Fruit fly (Drosophila melanogaster): ENCODE measurements around the gene CG9663.

Gene CG9663

DNA sequence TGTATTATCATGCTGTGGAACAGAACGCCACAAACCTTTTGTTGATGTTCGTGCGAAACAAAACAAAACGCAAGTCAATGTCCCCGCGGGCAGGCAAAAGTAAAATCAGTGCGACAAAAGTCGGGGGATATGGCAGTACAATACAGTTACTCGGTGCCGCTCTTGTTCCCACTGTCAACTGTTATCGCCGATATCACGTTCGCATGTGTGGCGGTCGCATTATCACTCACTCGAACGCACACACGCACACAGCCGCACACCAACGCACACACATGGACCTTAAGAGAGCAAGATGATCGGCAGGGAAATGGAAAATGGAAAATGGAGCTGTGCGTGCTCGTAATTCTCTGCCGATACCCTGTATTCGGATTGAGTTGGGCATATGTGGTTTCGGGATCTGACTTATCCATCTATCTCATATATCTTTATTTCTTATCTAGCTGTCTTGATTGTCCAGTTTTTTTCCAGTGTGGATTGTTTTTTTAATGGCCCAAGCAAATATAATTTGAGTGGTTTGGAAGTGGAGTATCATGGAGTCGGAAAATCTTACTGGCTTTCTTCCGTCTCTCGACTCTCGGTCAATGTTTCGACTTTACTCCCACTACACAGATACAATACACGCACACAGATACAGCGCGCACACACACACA is 35.8 kb upstream of the CG9663 start (continued):
- TF ChIP-seq Fer3 (tag; optimal IDR thresholded peaks at IDR 0.05) = peak; percentile 40
- TF ChIP-seq grau (tag; optimal IDR thresholded peaks at IDR 0.05) = no peak
- peak; percentile 7 for TF ChIP-seq CG7271 (tag; optimal IDR thresholded peaks at IDR 0.05)
- peak; percentile 94 for TF ChIP-seq fd96Cb (tag; optimal IDR thresholded peaks at IDR 0.05)
- peak; percentile 52 for TF ChIP-seq maf-S (GFP tag; optimal IDR thresholded peaks at IDR 0.05)
- TF ChIP-seq B-H2 (GFP tag; optimal IDR thresholded peaks at IDR 0.05) = no peak
- peak; percentile 74 for TF ChIP-seq bab2 (GFP tag; optimal IDR thresholded peaks at IDR 0.05)
- peak; percentile 75 for TF ChIP-seq CG10366 (GFP tag; IDR thresholded peaks at IDR 0.05)
- no peak for TF ChIP-seq Dp (GFP tag; optimal IDR thresholded peaks at IDR 0.05)
- peak; percentile 80 for TF ChIP-seq peb (GFP tag; IDR thresholded peaks at IDR 0.05)
- TF ChIP-seq CG14710 (tag; optimal IDR thresholded peaks at IDR 0.05) = peak; percentile 88
- peak; percentile 81 for TF ChIP-seq Side (GFP tag; optimal IDR thresholded peaks at IDR 0.05)
- peak; percentile 65 for TF ChIP-seq H2.0 (GFP tag; IDR thresholded peaks at IDR 0.05)
- peak; percentile 91 for TF ChIP-seq Atf3 (GFP tag; optimal IDR thresholded peaks at IDR 0.05)
- no peak for TF ChIP-seq CG11696 (GFP tag; IDR thresholded peaks at IDR 0.05)
- TF ChIP-seq CG1832 (GFP tag; optimal IDR thresholded peaks at IDR 0.05) = no peak
- TF ChIP-seq tup (GFP tag; optimal IDR thresholded peaks at IDR 0.05) = peak; percentile 58
- no peak for TF ChIP-seq CG30020 (tag; optimal IDR thresholded peaks at IDR 0.05)
- peak; percentile 86 for TF ChIP-seq row (GFP tag; IDR thresholded peaks at IDR 0.05)
- TF ChIP-seq CG15073 (GFP tag; optimal IDR thresholded peaks at IDR 0.05) = peak; percentile 41
- TF ChIP-seq Hr78 (GFP tag; optimal IDR thresholded peaks at IDR 0.05) = no peak
- TF ChIP-seq bcd (GFP tag; optimal IDR thresholded peaks at IDR 0.05) = peak; percentile 68
- TF ChIP-seq CG3163 (GFP tag; optimal IDR thresholded peaks at IDR 0.05) = peak; percentile 79
- TF ChIP-seq CG5180 (GFP tag; optimal IDR thresholded peaks at IDR 0.05) = peak; percentile 14
- no peak for TF ChIP-seq CG2129 (GFP tag; IDR thresholded peaks at IDR 0.05; ENCODE audit: partially characterized antibody)
- no peak for TF ChIP-seq zen2 (GFP tag; IDR thresholded peaks at IDR 0.05; ENCODE audit: partially characterized antibody)
- TF ChIP-seq luna (GFP tag; optimal IDR thresholded peaks at IDR 0.05) = no peak
- TF ChIP-seq CG11504 (tag; optimal IDR thresholded peaks at IDR 0.05) = no peak
- peak; percentile 78 for TF ChIP-seq ind (GFP tag; optimal IDR thresholded peaks at IDR 0.05)
- no peak for TF ChIP-seq CG15514 (GFP tag; optimal IDR thresholded peaks at IDR 0.05)
- peak; percentile 80 for TF ChIP-seq HLH3B (GFP tag; IDR thresholded peaks at IDR 0.05)
- no peak for TF ChIP-seq Scr (GFP tag; IDR thresholded peaks at IDR 0.05; ENCODE audit: partially characterized antibody)
- TF ChIP-seq run (tag; optimal IDR thresholded peaks at IDR 0.05) = peak; percentile 40
- TF ChIP-seq ab (GFP tag; optimal IDR thresholded peaks at IDR 0.05) = peak; percentile 61
- no peak for TF ChIP-seq CG4854 (GFP tag; optimal IDR thresholded peaks at IDR 0.05)
- TF ChIP-seq CG1024 (GFP tag; IDR thresholded peaks at IDR 0.05) = peak; percentile 73
- TF ChIP-seq toy (GFP tag; IDR thresholded peaks at IDR 0.05) = no peak
- peak; percentile 73 for TF ChIP-seq CG6254 (GFP tag; optimal IDR thresholded peaks at IDR 0.05)
- peak in 1 of 2 experiments; percentile 43 for TF ChIP-seq crp (GFP tag; optimal IDR thresholded peaks at IDR 0.05)
- peak; percentile 6 for TF ChIP-seq slou (GFP tag; optimal IDR thresholded peaks at IDR 0.05)
- no peak for TF ChIP-seq unc-4 (GFP tag; IDR thresholded peaks at IDR 0.05; ENCODE audit: partially characterized antibody)
- TF ChIP-seq pros (GFP tag; optimal IDR thresholded peaks at IDR 0.05) = no peak
- peak; percentile 75; the same call in 3 of the 4 replicates for TF ChIP-seq Gug (GFP tag; IDR thresholded peaks at IDR 0.05)
- TF ChIP-seq sr (GFP tag; IDR thresholded peaks at IDR 0.05) = no peak
- no peak for TF ChIP-seq pfk (GFP tag; optimal IDR thresholded peaks at IDR 0.05)
- no peak for TF ChIP-seq GATAe (GFP tag; conservative IDR thresholded peaks at IDR 0.05)
- TF ChIP-seq sens-2 (GFP tag; IDR thresholded peaks at IDR 0.05) = peak; percentile 42; the same call in 1 of the 2 replicates
- TF ChIP-seq Usf (GFP tag; optimal IDR thresholded peaks at IDR 0.05) = peak; percentile 9
- TF ChIP-seq HLHmδ (GFP tag; optimal IDR thresholded peaks at IDR 0.05) = peak; percentile 68
